Worm (Caenorhabditis elegans) whole organism, young adult: ENCODE data around the gene F36G9.13.

Experiments used
- dpff-1 ChIP-seq: sonication (generic microtip); optimal IDR thresholded peaks from 2 replicates; lab custom pipeline; 2017; ENCODE audit warnings: mild to moderate bottlenecking, missing genetic modification characterization, missing compliant biosample characterization
- mcd-1 ChIP-seq: fragments of 200-800 bp; sonication (Bioruptor generic); IDR thresholded peaks from 2 replicates; pipeline ENCODE4 v1.3.6; 2022; ENCODE audit warnings: missing genetic modification reagents, missing genetic modification characterization, missing compliant biosample characterization
- pha-4 ChIP-seq: fragments of 150-350 bp; sonication (generic microtip); optimal IDR thresholded peaks from 2 replicates; lab custom pipeline; 2014; ENCODE audit warnings: missing biosample characterization, missing genetic modification reagents, missing genetic modification characterization
- xnd-1 ChIP-seq: sonication (generic microtip); optimal IDR thresholded peaks from 2 replicates; lab custom pipeline; 2016; ENCODE audit warnings: missing genotype, missing genetic modification reagents, missing genetic modification characterization, missing compliant biosample characterization

ce11 chrV:16033491-16033890, 50.4 kb downstream of the F36G9.13 start:
- no peak for TF ChIP-seq dpff-1 (tag; lab: Kevin White, UChicago)
- no peak for TF ChIP-seq pha-4 (tag; lab: Kevin White, UChicago)
- no peak for TF ChIP-seq xnd-1 (tag; lab: Kevin White, UChicago)
- TF ChIP-seq mcd-1 = no peak
